Fruit fly (Drosophila melanogaster): Measurements from ENCODE around the gene SK.

dm6 chrX:5358813-5359212 lies 18.8 kb downstream of the SK start:
- TF ChIP-seq CG8478 (optimal IDR thresholded peaks at IDR 0.05) (no peak), psq (optimal IDR thresholded peaks at IDR 0.05) (no peak), EcR (GFP tag; optimal IDR thresholded peaks at IDR 0.05) (no peak), pan (optimal IDR thresholded peaks at IDR 0.05) (no peak)
